Fruit fly (Drosophila melanogaster) whole organism, embryonic: ENCODE data around the gene CG14803.

Experiments
- CG11695 ChIP-seq: fragments of 200-800 bp; sonication (Bioruptor generic); IDR thresholded peaks from 3 replicates; pipeline ENCODE4 v1.3.6; 2022; ENCODE audit warnings: missing biosample characterization, missing genetic modification characterization
- CG34422 ChIP-seq: fragments of 200-800 bp; sonication (Bioruptor generic); IDR thresholded peaks from 3 replicates; pipeline ENCODE4 v1.3.6; 2022; ENCODE audit warnings: missing biosample characterization, missing genetic modification characterization
- CG3847 ChIP-seq: fragments of 200-800 bp; sonication (Bioruptor generic); IDR thresholded peaks from 2 replicates; pipeline ENCODE4 v1.3.6; 2022; ENCODE audit warnings: missing biosample characterization, missing genetic modification characterization
- CG43689 ChIP-seq: fragments of 200-800 bp; sonication (Bioruptor generic); IDR thresholded peaks from 2 replicates; pipeline ENCODE4 v1.3.6; 2022; ENCODE audit warnings: missing biosample characterization, missing genetic modification characterization
- CG6683 ChIP-seq: fragments of 200-800 bp; sonication (Bioruptor generic); optimal IDR thresholded peaks from 2 replicates; lab custom pipeline; 2017; ENCODE audit warnings: missing biosample characterization, mild to moderate bottlenecking, missing genetic modification characterization, missing genetic modification reagents
- Trl ChIP-seq, 3 experiments: fragments of >200 bp in 2 of 3; fragments of 200-800 bp in 1 of 3; sonication (Bioruptor generic) in 1 of 3; optimal IDR thresholded peaks; 2 replicates in 1 of 3; 3 replicates in 2 of 3; lab custom pipeline; 2016 to 2017; ENCODE audit warnings: missing biosample characterization in 1 of 3, missing genetic modification characterization in 1 of 3
- caup ChIP-seq: fragments of 200-800 bp; sonication (Bioruptor generic); optimal IDR thresholded peaks from 3 replicates; lab custom pipeline; 2017; ENCODE audit warnings: missing biosample characterization, mild to moderate bottlenecking, missing genetic modification characterization, moderate library complexity; ENCODE audit not compliant: severe bottlenecking
- vvl ChIP-seq: fragments of 200-800 bp; sonication (Bioruptor generic); IDR thresholded peaks from 2 replicates; pipeline ENCODE4 v1.3.6; 2022; ENCODE audit warnings: missing biosample characterization, missing genetic modification characterization

DNA sequence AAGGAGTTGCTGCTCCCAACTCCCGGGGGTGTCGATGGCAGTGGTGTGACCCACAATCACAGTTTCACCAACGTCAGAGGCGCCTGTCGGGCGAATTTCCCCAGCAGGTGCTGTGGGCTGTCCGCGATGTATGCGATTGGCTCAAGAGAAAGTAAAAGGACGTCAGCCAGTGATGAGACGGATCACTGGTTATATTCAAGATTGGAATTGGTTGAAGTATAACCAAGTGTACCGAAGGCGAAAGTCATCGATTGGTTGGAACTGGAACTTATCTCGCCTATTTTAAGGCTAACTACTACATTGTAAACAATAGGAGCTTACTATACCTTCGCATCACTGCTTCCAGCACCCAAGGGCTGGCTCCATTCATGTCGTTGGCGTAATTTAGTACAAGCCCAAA is 34.4 kb downstream of the CG14803 start, which contains the start of gene CG32801:
- no peak for TF ChIP-seq caup (GFP tag; lab: Kevin White, UChicago)
- no peak for TF ChIP-seq CG43689
- no peak for TF ChIP-seq CG3847 (GFP tag; lab: Robert Waterston, UW)
- TF ChIP-seq CG34422 (GFP tag; lab: Robert Waterston, UW) = no peak
- no peak for TF ChIP-seq CG6683 (GFP tag; lab: Kevin White, UChicago)
- TF ChIP-seq Trl (optimal IDR thresholded peaks at IDR 0.05; lab: Kevin White, UChicago) = no peak
- no peak for TF ChIP-seq Trl (GFP tag; optimal IDR thresholded peaks at IDR 0.05; lab: Kevin White, UChicago)
- TF ChIP-seq CG11695 = no peak
- TF ChIP-seq vvl = no peak
